Fruit fly (Drosophila melanogaster): ENCODE data around the gene ghi.

DNA sequence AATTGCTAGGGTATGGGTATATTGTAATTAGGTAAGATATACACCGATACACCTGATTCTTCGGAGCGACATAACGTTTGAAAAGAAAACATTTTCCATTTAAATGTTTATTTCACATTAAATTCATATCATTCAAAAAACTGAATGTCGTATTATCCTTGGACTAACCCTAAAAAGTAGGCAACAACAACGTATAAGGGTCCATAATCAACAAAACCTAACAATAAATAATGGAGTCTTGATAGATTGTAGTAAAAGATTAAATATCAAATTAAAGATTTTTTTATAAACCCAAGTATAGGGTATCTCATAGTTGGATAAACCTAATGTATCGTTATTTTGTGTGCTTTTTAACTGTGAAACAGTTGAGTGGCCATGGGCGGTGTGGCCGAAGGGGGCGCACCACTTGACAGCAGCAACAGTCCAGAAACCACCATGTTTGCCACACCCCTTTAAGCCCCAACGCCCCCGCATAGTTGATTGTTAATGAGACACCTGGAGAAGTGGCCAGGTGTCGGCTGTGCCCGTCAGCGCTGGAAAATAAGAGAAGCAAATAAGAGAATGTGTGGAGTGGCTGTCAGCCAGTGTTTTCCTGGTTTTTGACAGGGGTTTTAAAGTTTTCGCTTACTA, 16.7 kb downstream of the ghi start:
- TF ChIP-seq CG8478 (optimal IDR thresholded peaks at IDR 0.05): no peak
- no peak for TF ChIP-seq CTCF (optimal IDR thresholded peaks at IDR 0.05)
